Worm (Caenorhabditis elegans): ENCODE measurements around the gene Y41G9A.5.

- TF ChIP-seq W03F9.2 (tag; optimal IDR thresholded peaks at IDR 0.05) (no peak), him-1 (tag; optimal IDR thresholded peaks at IDR 0.05) (no peak)
Observed at ce11 chrX:2898256-2898655, 48.2 kb upstream of the Y41G9A.5 start, which contains the start of gene F52B10.3.

Data from whole organism, L4/young adult.